Fruit fly (Drosophila melanogaster): Measurements from ENCODE around the gene Seipin.

The Seipin gene

dm6 chrX:2635953-2636715, 16.5 kb downstream of the Seipin start:
- TF ChIP-seq ttk (optimal IDR thresholded peaks at IDR 0.05) (no peak), h (optimal IDR thresholded peaks at IDR 0.05) (no peak), insv (optimal IDR thresholded peaks at IDR 0.05) (no peak), Sin3A (optimal IDR thresholded peaks at IDR 0.05) (no peak), psq (optimal IDR thresholded peaks at IDR 0.05) (no peak), Myc (optimal IDR thresholded peaks at IDR 0.05) (no peak)

DNA sequence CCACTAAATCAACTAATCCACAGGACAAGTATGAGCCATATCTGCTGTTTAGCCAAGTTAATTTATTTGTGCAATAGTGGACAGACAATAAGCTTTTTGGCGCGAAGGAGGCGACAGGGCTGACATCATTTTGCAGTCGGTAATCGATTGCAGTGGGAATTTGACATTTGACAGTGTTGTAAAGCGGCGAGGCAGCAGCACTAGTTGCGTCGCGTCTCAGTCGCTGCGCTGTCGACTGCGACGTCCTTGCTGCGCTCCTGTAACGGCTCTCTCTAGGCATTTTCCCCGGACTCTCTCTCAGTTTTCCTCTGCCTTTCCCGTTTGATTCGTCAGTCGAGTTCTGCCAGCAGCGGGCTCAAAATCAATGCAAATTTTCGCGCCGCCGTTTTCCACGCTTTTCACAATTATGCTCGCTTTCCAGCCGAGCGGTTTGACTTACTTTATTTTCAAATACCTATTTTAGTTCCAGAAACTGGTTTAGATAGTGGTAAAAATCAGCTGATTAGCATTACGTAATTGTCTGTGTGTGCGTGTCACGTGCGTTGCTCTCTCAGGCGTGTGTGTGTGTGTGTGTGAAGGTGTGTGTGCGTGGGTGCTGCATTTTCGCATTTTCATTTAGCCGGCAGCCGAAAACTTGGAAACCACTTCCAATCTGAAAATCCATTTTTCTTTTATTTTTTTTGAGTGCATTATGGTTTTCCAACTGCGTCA, 17.4 kb downstream of the Seipin start:
- TF ChIP-seq ttk (optimal IDR thresholded peaks at IDR 0.05): no peak

dm6 chrX:2637914-2638313, 18.3 kb downstream of the Seipin start:
- TF ChIP-seq insv (optimal IDR thresholded peaks at IDR 0.05): no peak

DNA sequence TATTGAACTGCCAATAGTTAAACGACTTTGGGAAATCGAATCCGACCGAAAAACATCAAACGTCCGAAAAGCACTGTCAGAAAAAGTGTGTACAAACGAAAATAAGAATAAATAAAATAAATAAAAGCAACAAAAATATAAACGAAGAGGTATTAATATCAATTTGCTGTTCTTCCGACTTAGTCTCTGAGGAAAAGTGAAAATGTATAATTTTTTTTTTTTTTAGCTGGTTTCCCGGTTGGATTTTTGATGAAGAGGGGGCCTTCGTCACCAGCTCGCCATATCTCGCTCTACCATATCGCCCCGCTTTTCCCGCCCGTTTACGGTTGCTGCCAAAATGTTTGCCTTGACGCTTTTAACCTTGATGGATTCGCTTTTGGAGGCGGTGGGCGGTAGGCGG, 19.0 kb downstream of the Seipin start:
- TF ChIP-seq insv (optimal IDR thresholded peaks at IDR 0.05) (no peak), psq (optimal IDR thresholded peaks at IDR 0.05) (no peak), h (optimal IDR thresholded peaks at IDR 0.05) (no peak), Myc (optimal IDR thresholded peaks at IDR 0.05) (no peak), Sin3A (optimal IDR thresholded peaks at IDR 0.05) (no peak), ttk (optimal IDR thresholded peaks at IDR 0.05) (no peak)

DNA sequence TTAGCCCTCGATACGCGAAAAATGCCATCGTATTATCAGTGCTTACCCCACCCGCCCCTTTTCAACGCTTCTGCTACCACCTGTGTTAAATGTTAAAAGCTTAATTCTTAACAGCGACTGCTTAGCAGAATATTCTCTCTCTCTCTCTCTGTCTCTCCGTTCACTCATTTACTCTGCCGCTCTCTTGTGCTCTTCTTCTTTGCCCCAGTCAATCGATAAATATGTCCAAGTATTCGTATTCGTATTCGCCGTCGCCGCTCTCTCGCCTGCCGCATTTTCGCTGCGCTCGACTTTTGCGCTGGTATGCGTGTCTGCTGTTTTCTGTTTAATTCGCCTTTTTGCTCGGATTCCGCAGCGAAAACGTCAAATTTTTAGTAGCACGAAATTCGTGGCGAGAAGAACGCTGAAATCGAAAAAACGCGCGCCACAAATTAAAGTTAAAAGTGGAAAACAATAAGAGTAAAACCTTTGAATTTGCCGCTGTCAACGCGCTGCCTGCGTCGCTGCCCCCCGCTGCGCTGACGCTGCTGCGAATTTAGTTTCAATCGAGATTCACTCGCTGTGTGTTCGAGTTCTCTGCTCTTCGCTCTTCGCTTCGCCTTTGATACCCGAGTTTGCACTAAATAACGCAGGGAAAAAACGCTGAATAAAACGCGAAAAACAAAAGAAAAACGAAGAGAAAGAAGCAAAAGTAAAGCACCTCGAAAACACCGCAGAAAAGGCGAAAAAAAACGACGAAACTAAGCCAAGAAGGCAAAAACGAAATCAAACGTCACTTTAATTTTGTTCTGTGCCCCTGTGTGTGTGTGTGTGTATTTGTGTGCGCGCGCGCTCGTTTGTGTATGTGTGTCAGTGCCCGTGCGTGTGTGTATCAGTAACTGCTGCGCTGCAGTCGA, 23.1 kb downstream of the Seipin start:
- no peak for TF ChIP-seq Myc (optimal IDR thresholded peaks at IDR 0.05)
- TF ChIP-seq h (optimal IDR thresholded peaks at IDR 0.05): no peak
- TF ChIP-seq ttk (optimal IDR thresholded peaks at IDR 0.05): no peak
- no peak for TF ChIP-seq insv (optimal IDR thresholded peaks at IDR 0.05)
- no peak for TF ChIP-seq psq (optimal IDR thresholded peaks at IDR 0.05)

DNA sequence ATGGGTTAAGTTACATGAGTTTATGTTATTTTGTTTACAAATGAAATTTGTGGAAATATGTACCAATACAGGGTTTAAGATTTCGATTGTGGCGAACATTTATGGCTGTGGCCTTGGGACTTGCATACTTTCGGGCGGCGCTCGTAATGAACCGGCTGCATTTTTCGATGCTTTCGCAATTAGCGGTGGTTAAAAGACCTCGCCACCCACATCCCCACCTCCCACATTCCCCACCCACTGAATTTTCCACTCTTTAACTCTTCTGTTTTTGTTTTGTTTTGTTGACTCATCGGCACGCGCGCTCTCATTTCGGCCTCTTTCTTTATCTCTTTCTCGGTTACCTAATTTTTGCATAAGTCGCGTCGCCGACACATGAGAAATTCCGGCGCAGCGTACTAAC, 26.0 kb downstream of the Seipin start:
- TF ChIP-seq psq (optimal IDR thresholded peaks at IDR 0.05) (no peak), Sin3A (optimal IDR thresholded peaks at IDR 0.05) (no peak), ttk (optimal IDR thresholded peaks at IDR 0.05) (no peak)

DNA sequence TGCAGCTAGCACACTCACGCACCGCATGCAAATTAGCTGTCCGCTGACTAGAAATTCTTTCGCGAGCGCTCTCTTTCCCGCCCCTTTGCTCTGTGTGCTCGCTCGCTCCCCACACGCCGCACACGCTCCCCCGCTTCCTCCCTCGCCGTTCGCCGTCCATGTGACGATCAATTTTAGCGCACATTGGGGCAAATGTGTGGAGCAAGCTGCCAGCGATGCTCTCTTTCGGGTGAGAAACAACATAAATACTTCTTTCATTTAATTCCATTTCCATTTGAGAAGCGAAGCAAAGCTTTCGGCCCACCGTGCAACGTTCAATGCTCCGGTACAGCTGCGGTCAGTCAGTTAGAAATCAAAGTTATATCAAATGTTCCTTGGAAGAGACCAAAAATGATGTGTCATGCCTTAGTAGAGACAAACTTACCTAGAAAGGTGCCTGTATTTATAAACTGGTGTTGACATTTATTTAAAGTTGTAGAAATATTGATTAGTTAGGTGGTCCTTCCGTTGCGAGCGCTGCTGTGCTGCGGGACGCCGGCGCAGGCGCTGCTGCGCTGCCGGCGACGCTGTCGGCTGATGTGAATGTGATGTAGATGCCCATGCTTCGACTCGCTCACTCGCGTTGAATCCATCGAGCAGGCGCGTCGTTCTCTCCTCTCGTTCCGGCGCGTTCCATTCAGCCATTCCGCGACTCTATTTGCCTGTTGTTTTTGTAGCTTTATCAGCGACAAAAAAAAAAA, 26.6 kb downstream of the Seipin start:
- no peak for TF ChIP-seq psq (optimal IDR thresholded peaks at IDR 0.05)

- no peak for TF ChIP-seq ttk (optimal IDR thresholded peaks at IDR 0.05)
- TF ChIP-seq insv (optimal IDR thresholded peaks at IDR 0.05): no peak
- no peak for TF ChIP-seq Myc (optimal IDR thresholded peaks at IDR 0.05)
- no peak for TF ChIP-seq Sin3A (optimal IDR thresholded peaks at IDR 0.05)
- no peak for TF ChIP-seq h (optimal IDR thresholded peaks at IDR 0.05)
- no peak for TF ChIP-seq psq (optimal IDR thresholded peaks at IDR 0.05)
These were observed 27.9 kb downstream of the Seipin start for dm6 chrX:2647472-2647883.

DNA sequence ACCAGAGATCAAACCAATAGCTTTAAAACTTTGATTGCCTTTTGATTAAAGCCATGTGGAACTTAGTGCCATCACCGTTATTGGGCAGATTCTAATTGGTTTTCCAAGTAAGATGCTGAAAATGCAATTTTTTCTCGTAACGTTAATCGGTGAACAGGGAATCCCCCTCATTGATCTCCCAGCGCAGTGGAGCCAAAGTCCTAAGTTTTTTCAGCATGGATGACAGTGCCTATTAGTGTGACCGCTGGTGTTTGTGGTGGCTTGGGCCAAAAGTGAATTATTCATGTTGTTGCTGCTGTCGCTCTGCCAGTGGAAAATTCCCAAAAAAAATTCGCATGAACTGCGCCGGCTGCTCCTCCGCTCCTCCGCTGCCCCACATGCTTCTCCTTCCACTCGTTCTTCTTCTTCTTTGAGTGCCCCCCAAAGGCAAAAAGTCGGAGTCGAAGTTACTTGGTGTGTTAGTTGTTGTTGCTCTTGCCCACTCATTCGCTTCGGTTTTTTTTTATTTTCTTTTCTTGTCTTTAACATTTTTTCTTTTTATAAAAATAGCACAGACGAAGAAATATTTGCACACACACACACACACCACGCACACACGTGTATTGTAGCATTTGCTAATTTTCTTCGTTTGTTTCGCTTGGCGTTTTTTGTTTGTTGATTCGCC, 28.5 kb downstream of the Seipin start:
- TF ChIP-seq psq (optimal IDR thresholded peaks at IDR 0.05) (no peak), h (optimal IDR thresholded peaks at IDR 0.05) (no peak), insv (optimal IDR thresholded peaks at IDR 0.05) (no peak), ttk (optimal IDR thresholded peaks at IDR 0.05) (no peak), Sin3A (optimal IDR thresholded peaks at IDR 0.05) (no peak), Myc (optimal IDR thresholded peaks at IDR 0.05) (no peak)

dm6 chrX:2648959-2649358, 29.4 kb downstream of the Seipin start:
- no peak for TF ChIP-seq psq (optimal IDR thresholded peaks at IDR 0.05)
- TF ChIP-seq ttk (optimal IDR thresholded peaks at IDR 0.05): no peak
- no peak for TF ChIP-seq h (optimal IDR thresholded peaks at IDR 0.05)
- no peak for TF ChIP-seq insv (optimal IDR thresholded peaks at IDR 0.05)
- no peak for TF ChIP-seq Myc (optimal IDR thresholded peaks at IDR 0.05)
- no peak for TF ChIP-seq Sin3A (optimal IDR thresholded peaks at IDR 0.05)

DNA sequence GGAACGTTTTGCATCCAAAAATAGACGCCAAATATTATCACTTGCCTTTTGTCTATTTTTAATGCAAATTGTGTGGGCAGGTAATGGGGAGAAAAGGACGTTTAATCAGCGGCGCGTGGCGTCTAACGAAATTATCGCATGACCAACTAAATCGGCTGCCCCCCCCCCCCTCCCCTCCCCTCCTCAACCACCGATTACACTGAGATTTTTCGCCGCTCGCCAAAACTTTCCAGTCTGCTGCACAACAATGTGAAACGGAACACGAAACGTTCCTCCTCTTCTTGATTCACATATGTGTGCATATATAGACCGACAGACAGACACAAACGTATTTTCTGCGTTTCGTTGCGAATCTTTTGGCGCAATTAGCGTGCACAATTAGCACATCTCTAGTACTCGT, 31.5 kb downstream of the Seipin start:
- TF ChIP-seq Myc (optimal IDR thresholded peaks at IDR 0.05) (no peak), h (optimal IDR thresholded peaks at IDR 0.05) (no peak)

Measured in Kc167 (cell line).